Fruit fly (Drosophila melanogaster) Kc167 (cell line): Measurements from ENCODE around the gene Dronc.

ENCODE experiments used
- Myc ChIP-seq: fragments of >200 bp; optimal IDR thresholded peaks from 2 replicates; lab custom pipeline; 2017; ENCODE audit warnings: missing external identifiers
- Sin3A ChIP-seq: fragments of >200 bp; optimal IDR thresholded peaks from 2 replicates; lab custom pipeline; 2018; ENCODE audit warnings: missing external identifiers
- h ChIP-seq: fragments of >200 bp; optimal IDR thresholded peaks from 3 replicates; lab custom pipeline; 2018; ENCODE audit warnings: missing external identifiers
- insv ChIP-seq: fragments of >200 bp; optimal IDR thresholded peaks from 3 replicates; lab custom pipeline; 2018; ENCODE audit warnings: missing external identifiers
- psq ChIP-seq: fragments of >200 bp; optimal IDR thresholded peaks from 2 replicates; lab custom pipeline; 2017; ENCODE audit warnings: missing external identifiers
- ttk ChIP-seq: sonication (Bioruptor generic); optimal IDR thresholded peaks from 2 replicates; lab custom pipeline; 2017; ENCODE audit warnings: missing external identifiers

The Dronc gene

dm6 chr3L:9968267-9968721 lies at the start of gene Dronc, which contains the start of gene CG6685:
Dronc (plus strand) TSS chr3L:9968479.
CG6685 (minus strand) TSS chr3L:9968317.
- TF ChIP-seq ttk (lab: Kevin White, UChicago) (no peak), h (lab: Kevin White, UChicago) (no peak), insv (no peak), Sin3A (lab: Kevin White, UChicago) (no peak), psq (no peak), Myc (lab: Kevin White, UChicago) (no peak)

dm6 chr3L:9927169-9927568 lies 41.1 kb upstream of the Dronc start:
- no peak for TF ChIP-seq Myc (lab: Kevin White, UChicago)
- no peak for TF ChIP-seq psq
- no peak for TF ChIP-seq h (lab: Kevin White, UChicago)
- TF ChIP-seq ttk (lab: Kevin White, UChicago): no peak
- no peak for TF ChIP-seq insv
- no peak for TF ChIP-seq Sin3A (lab: Kevin White, UChicago)

dm6 chr3L:9969158-9969557 lies 879 bp downstream of the Dronc start:
- TF ChIP-seq Myc (lab: Kevin White, UChicago): no peak
- TF ChIP-seq insv: no peak
- TF ChIP-seq ttk (lab: Kevin White, UChicago): no peak
- no peak for TF ChIP-seq Sin3A (lab: Kevin White, UChicago)
- TF ChIP-seq h (lab: Kevin White, UChicago): no peak
- TF ChIP-seq psq: no peak

- TF ChIP-seq psq (no peak), Myc (lab: Kevin White, UChicago) (no peak), insv (no peak), Sin3A (lab: Kevin White, UChicago) (no peak), ttk (lab: Kevin White, UChicago) (no peak), h (lab: Kevin White, UChicago) (no peak)
These were observed 4.0 kb downstream of the Dronc start, which contains the start of the genes CG6674, CG42455 and vnc for dm6 chr3L:9972007-9972856. CG6674 (minus strand) TSS chr3L:9972054. CG42455 (plus strand) TSS chr3L:9972312. vnc (plus strand) TSS chr3L:9972312.

dm6 chr3L:9974172-9974896 lies 6.1 kb downstream of the Dronc start, which contains the start of gene dpr6:
dpr6 (plus strand) TSS chr3L:9974651.
- TF ChIP-seq insv: no peak
- TF ChIP-seq ttk (lab: Kevin White, UChicago): no peak
- no peak for TF ChIP-seq psq
